Worm (Caenorhabditis elegans): ENCODE data around the gene srm-6.

The srm-6 gene

ce11 chrV:14366487-14366962 is 29.8 kb downstream of the srm-6 start:
- no peak for TF ChIP-seq akir-1 (GFP tag; optimal IDR thresholded peaks at IDR 0.05)
- no peak for TF ChIP-seq pha-4 (tag; optimal IDR thresholded peaks at IDR 0.05)
- 0 out of 2 replicates have a peak, but pooled peaks have one; percentile 39 for TF ChIP-seq dox-1 (GFP tag; IDR thresholded peaks at IDR 0.05)
- TF ChIP-seq him-1 (tag; optimal IDR thresholded peaks at IDR 0.05): no peak
- TF ChIP-seq F57A8.1 (GFP tag; optimal IDR thresholded peaks at IDR 0.05): no peak
- 0 out of 2 replicates have a peak, but pooled peaks have one; percentile 34 for TF ChIP-seq hmg-20 (GFP tag; IDR thresholded peaks at IDR 0.05)
- TF ChIP-seq cebp-1 (GFP tag; IDR thresholded peaks at IDR 0.05): no peak
- peak; percentile 57 for TF ChIP-seq cebp-1 (tag; optimal IDR thresholded peaks at IDR 0.05)
- peak; percentile 41 for TF ChIP-seq chd-7 (tag; optimal IDR thresholded peaks at IDR 0.05)
- TF ChIP-seq rpc-1 (optimal IDR thresholded peaks at IDR 0.05): no peak
- TF ChIP-seq rpc-1 (tag; optimal IDR thresholded peaks at IDR 0.05): no peak
- TF ChIP-seq pbrm-1 (GFP tag; IDR thresholded peaks at IDR 0.05): 0 out of 2 replicates have a peak, but pooled peaks have one; percentile 40
- peak; percentile 34 for TF ChIP-seq tbp1 (GFP tag; optimal IDR thresholded peaks at IDR 0.05)
- peak; percentile 28 for TF ChIP-seq nhr-80 (tag; optimal IDR thresholded peaks at IDR 0.05)
- peak; percentile 48 for TF ChIP-seq K12H6.12 (tag; optimal IDR thresholded peaks at IDR 0.05)
- TF ChIP-seq lin-40 (tag; optimal IDR thresholded peaks at IDR 0.05): peak; percentile 66
- TF ChIP-seq gei-17 (GFP tag; optimal IDR thresholded peaks at IDR 0.05): peak; percentile 40
- TF ChIP-seq snpc-4 (GFP tag; optimal IDR thresholded peaks at IDR 0.05): no peak
- peak in 2 of 4 experiments; percentile 55 to 58 for TF ChIP-seq snpc-4 (tag; optimal IDR thresholded peaks at IDR 0.05)
- TF ChIP-seq nfyb-1 (GFP tag; IDR thresholded peaks at IDR 0.05): peak; percentile 39; the same call in 1 of the 2 replicates
- no peak for TF ChIP-seq bed-2 (GFP tag; IDR thresholded peaks at IDR 0.05)
- peak in 1 of 3 experiments; percentile 25 for TF ChIP-seq lin-35 (GFP tag; optimal IDR thresholded peaks at IDR 0.05)
- TF ChIP-seq die-1 (tag; optimal IDR thresholded peaks at IDR 0.05): peak; percentile 16
- peak; percentile 31 for TF ChIP-seq F52B5.7 (tag; optimal IDR thresholded peaks at IDR 0.05)
- no peak for TF ChIP-seq T26A5.8 (tag; optimal IDR thresholded peaks at IDR 0.05)
- peak; percentile 60 for TF ChIP-seq mcd-1 (GFP tag; IDR thresholded peaks at IDR 0.05)
- TF ChIP-seq K11D2.4 (GFP tag; IDR thresholded peaks at IDR 0.05): peak; percentile 68
- no peak for TF ChIP-seq madf-10 (tag; optimal IDR thresholded peaks at IDR 0.05)
- peak; percentile 51; the same call in 1 of the 2 replicates for TF ChIP-seq lin-26 (GFP tag; IDR thresholded peaks at IDR 0.05)
- peak; percentile 86 for TF ChIP-seq egrh-3 (GFP tag; IDR thresholded peaks at IDR 0.05)
- TF ChIP-seq ztf-18 (tag; optimal IDR thresholded peaks at IDR 0.05): peak; percentile 36
- peak; percentile 5 for TF ChIP-seq nhr-90 (tag; optimal IDR thresholded peaks at IDR 0.05)
- peak; percentile 99 for TF ChIP-seq zfh-2 (GFP tag; conservative IDR thresholded peaks at IDR 0.05)

- TF ChIP-seq ztf-18 (tag; optimal IDR thresholded peaks at IDR 0.05): no peak
- TF ChIP-seq hmg-1.2 (GFP tag; IDR thresholded peaks at IDR 0.05): peak; percentile 83
- TF ChIP-seq lsl-1 (GFP tag; optimal IDR thresholded peaks at IDR 0.05): no peak
- TF ChIP-seq fkh-3 (tag; optimal IDR thresholded peaks at IDR 0.05): no peak
- peak; percentile 70 for TF ChIP-seq lin-40 (tag; optimal IDR thresholded peaks at IDR 0.05)
- no peak for TF ChIP-seq pha-4 (tag; optimal IDR thresholded peaks at IDR 0.05)
- TF ChIP-seq ceh-27 (GFP tag; optimal IDR thresholded peaks at IDR 0.05): peak; percentile 55
- no peak for TF ChIP-seq nfyb-1 (GFP tag; IDR thresholded peaks at IDR 0.05)
- no peak for TF ChIP-seq tbp1 (GFP tag; optimal IDR thresholded peaks at IDR 0.05)
- no peak for TF ChIP-seq lir-1 (GFP tag; conservative IDR thresholded peaks at IDR 0.05)
- no peak for TF ChIP-seq hmg-20 (GFP tag; IDR thresholded peaks at IDR 0.05)
- no peak for TF ChIP-seq F49E8.2 (tag; optimal IDR thresholded peaks at IDR 0.05; ENCODE audit: insufficient read depth)
- no peak for TF ChIP-seq aptf-2 (GFP tag; conservative IDR thresholded peaks at IDR 0.05)
- peak; percentile 62 for TF ChIP-seq K12H6.12 (tag; optimal IDR thresholded peaks at IDR 0.05)
- no peak for TF ChIP-seq mel-28 (tag; optimal IDR thresholded peaks at IDR 0.05; ENCODE audit: borderline replicate concordance)
- TF ChIP-seq him-1 (tag; optimal IDR thresholded peaks at IDR 0.05): no peak
- peak; percentile 78; the same call in 1 of the 2 replicates for TF ChIP-seq egrh-3 (GFP tag; IDR thresholded peaks at IDR 0.05)
- TF ChIP-seq ekl-4 (GFP tag; IDR thresholded peaks at IDR 0.05): no peak
- no peak for TF ChIP-seq cebp-1 (GFP tag; IDR thresholded peaks at IDR 0.05)
- TF ChIP-seq cebp-1 (tag; optimal IDR thresholded peaks at IDR 0.05): no peak
- TF ChIP-seq mcd-1 (GFP tag; IDR thresholded peaks at IDR 0.05): 0 out of 2 replicates have a peak, but pooled peaks have one; percentile 26
- TF ChIP-seq chd-7 (tag; optimal IDR thresholded peaks at IDR 0.05): peak; percentile 22
- TF ChIP-seq B0336.3 (GFP tag; IDR thresholded peaks at IDR 0.05): no peak
- no peak for TF ChIP-seq snpc-4 (GFP tag; optimal IDR thresholded peaks at IDR 0.05)
- peak in 1 of 4 experiments; percentile 28 for TF ChIP-seq snpc-4 (tag; optimal IDR thresholded peaks at IDR 0.05)
- TF ChIP-seq egl-18 (GFP tag; IDR thresholded peaks at IDR 0.05): no peak
- peak; percentile 98 for TF ChIP-seq zfh-2 (GFP tag; conservative IDR thresholded peaks at IDR 0.05)
- peak; percentile 49 for TF ChIP-seq nhr-80 (tag; optimal IDR thresholded peaks at IDR 0.05)
Observed at ce11 chrV:14368272-14369052, 31.7 kb downstream of the srm-6 start.
